Worm (Caenorhabditis elegans) whole organism, L4 larva: ENCODE results near the gene fbxl-5.

Experiments used
- F49E8.2 ChIP-seq: sonication (generic microtip); optimal IDR thresholded peaks from 2 replicates; lab custom pipeline; 2016; ENCODE audit warnings: missing compliant biosample characterization, mild to moderate bottlenecking, missing genetic modification characterization, borderline replicate concordance
- Y48G9A.11 ChIP-seq: fragments of 200-800 bp; sonication (Bioruptor generic); IDR thresholded peaks from 2 replicates; pipeline ENCODE4 v1.3.6; 2022; ENCODE audit warnings: missing genetic modification reagents, missing genetic modification characterization, missing compliant biosample characterization
- Y75B8A.6 ChIP-seq: fragments of 200-800 bp; sonication (Bioruptor generic); IDR thresholded peaks from 2 replicates; pipeline ENCODE4 v1.3.6; 2022; ENCODE audit warnings: missing genetic modification reagents, missing genetic modification characterization, missing compliant biosample characterization
- aly-2 ChIP-seq: sonication (generic microtip); optimal IDR thresholded peaks from 2 replicates; lab custom pipeline; 2018; ENCODE audit warnings: missing biosample characterization, missing genetic modification characterization
- arid-1 ChIP-seq: fragments of 200-800 bp; sonication (Bioruptor generic); conservative IDR thresholded peaks from 2 replicates; pipeline ENCODE4 v1.3.6; 2022; ENCODE audit warnings: missing genetic modification reagents, missing genetic modification characterization, missing compliant biosample characterization
- attf-4 ChIP-seq: sonication (generic microtip); optimal IDR thresholded peaks from 3 replicates; lab custom pipeline; 2017; ENCODE audit warnings: missing biosample characterization, missing genetic modification characterization
- ceh-44 ChIP-seq: fragments of 200-800 bp; sonication (Bioruptor generic); IDR thresholded peaks from 2 replicates; pipeline ENCODE4 v1.3.6; 2022; ENCODE audit warnings: missing genetic modification reagents, missing genetic modification characterization, missing compliant biosample characterization
- daf-16 ChIP-seq, 3 experiments: sonication (generic microtip); optimal IDR thresholded peaks; 2 replicates each; lab custom pipeline; 2016 to 2017; ENCODE audit warnings: missing genetic modification characterization in 3 of 3, missing genetic modification reagents in 3 of 3, mild to moderate bottlenecking in 2 of 3, missing compliant biosample characterization in 2 of 3, missing biosample characterization in 1 of 3, moderate library complexity in 1 of 3
- daf-8 ChIP-seq: fragments of 200-800 bp; sonication (Bioruptor generic); IDR thresholded peaks from 2 replicates; pipeline ENCODE4 v1.3.6; 2022; ENCODE audit warnings: missing genetic modification characterization, missing compliant biosample characterization
- dmd-6 ChIP-seq: fragments of 200-800 bp; sonication (Bioruptor generic); IDR thresholded peaks from 2 replicates; pipeline ENCODE4 v1.3.6; 2022; ENCODE audit warnings: missing genetic modification reagents, missing genetic modification characterization, missing compliant biosample characterization
- duxl-1 ChIP-seq: sonication (generic microtip); optimal IDR thresholded peaks from 2 replicates; lab custom pipeline; 2016; ENCODE audit warnings: mild to moderate bottlenecking, missing genetic modification characterization, moderate library complexity, missing compliant biosample characterization; ENCODE audit not compliant: poor library complexity
- dve-1 ChIP-seq: sonication (generic microtip); optimal IDR thresholded peaks from 2 replicates; lab custom pipeline; 2017; ENCODE audit warnings: antibody characterized with exemption, mild to moderate bottlenecking, missing genetic modification characterization, missing compliant biosample characterization; ENCODE audit not compliant: insufficient read depth
- hlh-11 ChIP-seq: fragments of 200-800 bp; sonication (Bioruptor generic); optimal IDR thresholded peaks from 2 replicates; lab custom pipeline; 2018; ENCODE audit warnings: mild to moderate bottlenecking, missing genetic modification characterization, missing compliant biosample characterization
- hmg-1.1 ChIP-seq: fragments of 200-800 bp; sonication (Bioruptor generic); IDR thresholded peaks from 2 replicates; pipeline ENCODE4 v1.3.6; 2022; ENCODE audit warnings: missing genetic modification reagents, missing genetic modification characterization, missing compliant biosample characterization
- jun-1 ChIP-seq: fragments of 150-350 bp; optimal IDR thresholded peaks from 2 replicates; lab custom pipeline; 2014; ENCODE audit warnings: missing biosample characterization, missing genetic modification reagents, missing genetic modification characterization
- lin-15B ChIP-seq: fragments of 150-350 bp; sonication (generic microtip); optimal IDR thresholded peaks from 3 replicates; lab custom pipeline; 2014; ENCODE audit warnings: missing biosample characterization, missing genetic modification characterization
- lir-3 ChIP-seq: sonication (generic microtip); optimal IDR thresholded peaks from 2 replicates; lab custom pipeline; 2016; ENCODE audit warnings: mild to moderate bottlenecking, missing genetic modification characterization, missing compliant biosample characterization
- madf-9 ChIP-seq: fragments of 200-800 bp; sonication (Bioruptor generic); conservative IDR thresholded peaks from 2 replicates; pipeline ENCODE4 v1.3.6; 2022; ENCODE audit warnings: missing genetic modification reagents, missing genetic modification characterization, missing compliant biosample characterization
- mdt-29 ChIP-seq: fragments of 200-800 bp; sonication (Bioruptor generic); IDR thresholded peaks from 2 replicates; pipeline ENCODE4 v1.3.6; 2022; ENCODE audit warnings: missing genetic modification reagents, missing genetic modification characterization, missing compliant biosample characterization
- mep-1 ChIP-seq: fragments of 150-350 bp; sonication (generic microtip); optimal IDR thresholded peaks from 3 replicates; lab custom pipeline; 2014; ENCODE audit warnings: missing biosample characterization, missing genetic modification characterization
- mxl-3 ChIP-seq: fragments of 200-800 bp; sonication (Bioruptor generic); optimal IDR thresholded peaks from 2 replicates; lab custom pipeline; 2018; ENCODE audit warnings: mild to moderate bottlenecking, missing genetic modification characterization, missing compliant biosample characterization
- nhr-10 ChIP-seq: fragments of 150-350 bp; optimal IDR thresholded peaks from 2 replicates; lab custom pipeline; 2014; ENCODE audit warnings: missing biosample characterization, missing genetic modification characterization
- nhr-237 ChIP-seq: sonication (generic microtip); optimal IDR thresholded peaks from 2 replicates; lab custom pipeline; 2017; ENCODE audit warnings: missing biosample characterization, missing genetic modification characterization
- nhr-28 ChIP-seq: fragments of 150-350 bp; optimal IDR thresholded peaks from 2 replicates; lab custom pipeline; 2014; ENCODE audit warnings: missing biosample characterization, missing genetic modification characterization
- nhr-41 ChIP-seq: fragments of 200-800 bp; sonication (Bioruptor generic); IDR thresholded peaks from 2 replicates; pipeline ENCODE4 v1.3.6; 2022; ENCODE audit warnings: missing genetic modification reagents, missing genetic modification characterization, missing compliant biosample characterization
- nhr-42 ChIP-seq: fragments of 200-800 bp; sonication (Bioruptor generic); IDR thresholded peaks from 2 replicates; pipeline ENCODE4 v1.3.6; 2022; ENCODE audit warnings: missing genetic modification characterization, missing compliant biosample characterization
- nhr-48 ChIP-seq: sonication (generic microtip); optimal IDR thresholded peaks from 2 replicates; lab custom pipeline; 2016; ENCODE audit warnings: mild to moderate bottlenecking, missing genetic modification characterization, missing compliant biosample characterization
- nhr-6 ChIP-seq: fragments of 150-350 bp; optimal IDR thresholded peaks from 2 replicates; lab custom pipeline; 2014; ENCODE audit warnings: missing biosample characterization, missing genetic modification characterization
- nhr-76 ChIP-seq: fragments of 150-350 bp; optimal IDR thresholded peaks from 2 replicates; lab custom pipeline; 2014; ENCODE audit warnings: missing biosample characterization, missing genetic modification characterization
- nhr-77 ChIP-seq: fragments of 150-350 bp; optimal IDR thresholded peaks from 2 replicates; lab custom pipeline; 2014; ENCODE audit warnings: missing biosample characterization, missing genetic modification characterization
- php-3 ChIP-seq: fragments of 200-800 bp; sonication (Bioruptor generic); IDR thresholded peaks from 2 replicates; pipeline ENCODE4 v1.3.6; 2022; ENCODE audit warnings: missing genetic modification reagents, missing genetic modification characterization, missing compliant biosample characterization
- pqm-1 ChIP-seq: sonication (generic microtip); optimal IDR thresholded peaks from 2 replicates; lab custom pipeline; 2017; ENCODE audit warnings: missing biosample characterization, missing genetic modification characterization
- rbr-2 ChIP-seq: sonication (generic microtip); optimal IDR thresholded peaks from 2 replicates; lab custom pipeline; 2016; ENCODE audit warnings: missing genotype, missing genetic modification characterization, missing compliant biosample characterization
- tra-1 ChIP-seq: fragments of 200-800 bp; sonication (Bioruptor generic); IDR thresholded peaks from 2 replicates; pipeline ENCODE4 v1.3.6; 2022; ENCODE audit warnings: missing genetic modification reagents, missing genetic modification characterization, missing compliant biosample characterization
- unc-130 ChIP-seq: sonication (generic microtip); optimal IDR thresholded peaks from 2 replicates; lab custom pipeline; 2016; ENCODE audit warnings: missing genetic modification reagents, missing genetic modification characterization, missing compliant biosample characterization
- vab-7 ChIP-seq: fragments of 200-800 bp; sonication (Bioruptor generic); IDR thresholded peaks from 2 replicates; pipeline ENCODE4 v1.3.6; 2022; ENCODE audit warnings: missing genetic modification reagents, missing genetic modification characterization, missing compliant biosample characterization
- ztf-7 ChIP-seq: fragments of 150-350 bp; optimal IDR thresholded peaks from 2 replicates; lab custom pipeline; 2014; ENCODE audit warnings: missing biosample characterization, missing genetic modification characterization

Gene fbxl-5

ce11 chrV:7760174-7760573 is 17.5 kb downstream of the fbxl-5 start, which contains the start of gene hint-3:
hint-3 (plus strand) TSS chrV:7760474.
- TF ChIP-seq daf-16 (GFP tag; optimal IDR thresholded peaks at IDR 0.05; lab: Kevin White, UChicago), result no peak
- peak; percentile 64 for TF ChIP-seq daf-16 (tag; optimal IDR thresholded peaks at IDR 0.05; lab: Kevin White, UChicago)
- peak; percentile 28 for TF ChIP-seq pqm-1 (tag; lab: Kevin White, UChicago)
- TF ChIP-seq ztf-7 (tag; lab: Kevin White, UChicago), result peak; percentile 20
- peak; percentile 32; the same call in 1 of the 2 replicates for TF ChIP-seq dmd-6 (GFP tag; lab: Robert Waterston, UW)
- TF ChIP-seq dve-1 (tag; lab: Kevin White, UChicago), result peak; percentile 13
- no peak for TF ChIP-seq nhr-76
- TF ChIP-seq nhr-41, result no peak
- 0 out of 2 replicates have a peak, but pooled peaks have one; percentile 25 for TF ChIP-seq php-3 (GFP tag; lab: Robert Waterston, UW)
- TF ChIP-seq, all 104 proteins: peak for 6

- 0 out of 2 replicates have a peak, but pooled peaks have one; percentile 20 for TF ChIP-seq mdt-29
- no peak for TF ChIP-seq daf-8
- TF ChIP-seq hmg-1.1, result no peak
- TF ChIP-seq, all 104 proteins: peak for 1
These were observed 19.2 kb downstream of the fbxl-5 start for ce11 chrV:7761906-7762305.

- TF ChIP-seq aly-2 (no peak), nhr-48 (tag; lab: Kevin White, UChicago) (no peak), unc-130 (GFP tag; lab: Kevin White, UChicago) (no peak), vab-7 (GFP tag; lab: Robert Waterston, UW) (no peak)
These were observed 28.3 kb downstream of the fbxl-5 start, which contains the start of gene frpr-3 for ce11 chrV:7770961-7771360. frpr-3 (plus strand) TSS chrV:7771261.

- no peak for TF ChIP-seq mdt-29
- no peak for TF ChIP-seq nhr-42 (GFP tag; lab: Robert Waterston, UW)
- TF ChIP-seq nhr-10 (tag; lab: Kevin White, UChicago), result no peak
- TF ChIP-seq madf-9 (GFP tag; lab: Robert Waterston, UW), result no peak
- no peak for TF ChIP-seq nhr-6 (tag; lab: Kevin White, UChicago)
These were observed 30.9 kb downstream of the fbxl-5 start for ce11 chrV:7773647-7774046.

- peak; percentile 58 for TF ChIP-seq mxl-3 (GFP tag; lab: Kevin White, UChicago)
- TF ChIP-seq nhr-48 (tag; lab: Kevin White, UChicago), result peak; percentile 53
- TF ChIP-seq madf-9 (GFP tag; lab: Robert Waterston, UW), result no peak
- TF ChIP-seq nhr-237, result no peak
- peak; percentile 37 for TF ChIP-seq hlh-11 (tag; lab: Kevin White, UChicago)
- TF ChIP-seq Y48G9A.11 (GFP tag; lab: Robert Waterston, UW), result no peak
These were observed 31.5 kb downstream of the fbxl-5 start, which contains the start of gene grl-10 for ce11 chrV:7774143-7774595. grl-10 (plus strand) TSS chrV:7774545.

ce11 chrV:7775226-7775625 is 32.5 kb downstream of the fbxl-5 start:
- TF ChIP-seq duxl-1 (tag; lab: Kevin White, UChicago) (peak; percentile 19), ztf-7 (tag; lab: Kevin White, UChicago) (no peak), jun-1 (tag; lab: Kevin White, UChicago) (no peak), ceh-44 (GFP tag; lab: Robert Waterston, UW) (no peak), F49E8.2 (tag; lab: Kevin White, UChicago) (peak; percentile 13)

ce11 chrV:7776029-7776628 is 33.4 kb downstream of the fbxl-5 start, which contains the start of the genes rpl-39 and rps-30:
rpl-39 (minus strand) TSS chrV:7776079.
rps-30 (plus strand) TSS chrV:7776578.
- TF ChIP-seq mep-1 (peak; percentile 90), dmd-6 (GFP tag; lab: Robert Waterston, UW) (peak; percentile 79), Y75B8A.6 (no peak), nhr-28 (tag; lab: Kevin White, UChicago) (peak; percentile 81), arid-1 (0 out of 2 replicates have a peak, but pooled peaks have one; percentile 26), nhr-77 (peak; percentile 96), lin-15B (no peak), hlh-11 (tag; lab: Kevin White, UChicago) (peak; percentile 83), mxl-3 (GFP tag; lab: Kevin White, UChicago) (peak; percentile 46), attf-4 (no peak), unc-130 (GFP tag; lab: Kevin White, UChicago) (peak; percentile 52), rbr-2 (peak; percentile 82), ztf-7 (tag; lab: Kevin White, UChicago) (peak; percentile 20), lir-3 (no peak), nhr-41 (no peak), tra-1 (GFP tag; lab: Robert Waterston, UW) (no peak), dve-1 (tag; lab: Kevin White, UChicago) (peak; percentile 83)
